Fruit fly (Drosophila melanogaster) whole organism, embryonic: ENCODE results near the gene zld.

Experiments
- Abd-B ChIP-seq: fragments of 200-800 bp; sonication (Bioruptor generic); optimal IDR thresholded peaks from 2 replicates; lab custom pipeline; 2018; ENCODE audit warnings: missing biosample characterization, mild to moderate bottlenecking, missing genetic modification characterization, moderate library complexity
- CG10147 ChIP-seq: fragments of 200-800 bp; sonication (Bioruptor generic); optimal IDR thresholded peaks from 2 replicates; lab custom pipeline; 2019; ENCODE audit warnings: missing biosample characterization, mild to moderate bottlenecking, missing genetic modification characterization, moderate library complexity
- CG10366 ChIP-seq: fragments of 200-800 bp; sonication (Bioruptor generic); IDR thresholded peaks from 2 replicates; pipeline ENCODE4 v1.3.6; 2022; ENCODE audit warnings: missing biosample characterization, missing genetic modification characterization
- CG10543 ChIP-seq: fragments of 200-800 bp; sonication (Bioruptor generic); optimal IDR thresholded peaks from 3 replicates; lab custom pipeline; 2017; ENCODE audit warnings: missing biosample characterization, mild to moderate bottlenecking, missing genetic modification characterization, moderate library complexity
- CG10959 ChIP-seq: fragments of 200-800 bp; sonication (Bioruptor generic); IDR thresholded peaks from 2 replicates; pipeline ENCODE4 v1.3.6; 2022; ENCODE audit warnings: missing biosample characterization, missing genetic modification characterization
- CG11456 ChIP-seq: fragments of 200-800 bp; sonication (Bioruptor generic); IDR thresholded peaks from 3 replicates; pipeline ENCODE4 v1.3.6; 2022; ENCODE audit warnings: missing biosample characterization, missing genetic modification characterization
- CG12942 ChIP-seq: fragments of 200-800 bp; sonication (Bioruptor generic); optimal IDR thresholded peaks from 3 replicates; lab custom pipeline; 2016; ENCODE audit warnings: missing biosample characterization, missing genetic modification characterization
- CG13287 ChIP-seq: fragments of 200-800 bp; sonication (Bioruptor generic); IDR thresholded peaks from 2 replicates; pipeline ENCODE4 v1.3.6; 2022; ENCODE audit warnings: missing biosample characterization, missing genetic modification characterization; ENCODE audit not compliant: partially characterized antibody
- CG13424 ChIP-seq: fragments of 200-800 bp; sonication (Bioruptor generic); optimal IDR thresholded peaks from 2 replicates; lab custom pipeline; 2019; ENCODE audit warnings: missing biosample characterization, mild to moderate bottlenecking, missing genetic modification characterization, moderate library complexity
- CG15514 ChIP-seq: fragments of 200-800 bp; sonication (Bioruptor generic); optimal IDR thresholded peaks from 3 replicates; lab custom pipeline; 2017; ENCODE audit warnings: missing biosample characterization, missing genetic modification characterization, mild to moderate bottlenecking, moderate library complexity, missing genetic modification reagents
- CG1603 ChIP-seq: fragments of 200-800 bp; sonication (Bioruptor generic); optimal IDR thresholded peaks from 2 replicates; lab custom pipeline; 2019; ENCODE audit warnings: missing biosample characterization, mild to moderate bottlenecking, missing genetic modification characterization, moderate library complexity
- CG1647 ChIP-seq: fragments of 200-800 bp; sonication (Bioruptor generic); optimal IDR thresholded peaks from 3 replicates; lab custom pipeline; 2016; ENCODE audit warnings: missing biosample characterization, missing genetic modification characterization
- CG16813 ChIP-seq: fragments of 200-800 bp; sonication (Bioruptor generic); IDR thresholded peaks from 3 replicates; pipeline ENCODE4 v1.3.6; 2022; ENCODE audit warnings: missing biosample characterization, missing genetic modification characterization; ENCODE audit not compliant: partially characterized antibody
- CG17612 ChIP-seq: fragments of 200-800 bp; sonication (Bioruptor generic); IDR thresholded peaks from 2 replicates; pipeline ENCODE4 v1.3.6; 2022; ENCODE audit warnings: missing biosample characterization, missing genetic modification characterization
- CG2875 ChIP-seq: fragments of 200-800 bp; sonication (Bioruptor generic); optimal IDR thresholded peaks from 2 replicates; lab custom pipeline; 2017; ENCODE audit warnings: missing biosample characterization, mild to moderate bottlenecking, missing genetic modification characterization, missing genetic modification reagents
- CG30020 ChIP-seq: fragments of 200-800 bp; optimal IDR thresholded peaks from 2 replicates; lab custom pipeline; 2019; ENCODE audit warnings: missing biosample characterization, mild to moderate bottlenecking, missing genetic modification characterization, moderate library complexity
- CG3065 ChIP-seq: fragments of 200-800 bp; sonication (Bioruptor generic); optimal IDR thresholded peaks from 2 replicates; lab custom pipeline; 2016; ENCODE audit warnings: missing biosample characterization, missing genetic modification characterization
- CG4360 ChIP-seq: fragments of 200-800 bp; sonication (Bioruptor generic); IDR thresholded peaks from 2 replicates; pipeline ENCODE4 v1.3.6; 2022; ENCODE audit warnings: missing biosample characterization, missing genetic modification characterization
- CG4424 ChIP-seq: fragments of 200-800 bp; sonication (Bioruptor generic); optimal IDR thresholded peaks from 3 replicates; lab custom pipeline; 2016; ENCODE audit warnings: missing biosample characterization, missing genetic modification characterization
- CHES-1-like ChIP-seq: fragments of 200-800 bp; sonication (Bioruptor generic); optimal IDR thresholded peaks from 2 replicates; lab custom pipeline; 2016; ENCODE audit warnings: missing biosample characterization, missing genetic modification characterization
- D19A ChIP-seq: fragments of 200-800 bp; optimal IDR thresholded peaks from 3 replicates; lab custom pipeline; 2019; ENCODE audit warnings: missing biosample characterization, mild to moderate bottlenecking, missing genetic modification characterization, moderate library complexity
- Dek ChIP-seq: fragments of 200-800 bp; sonication (Bioruptor generic); optimal IDR thresholded peaks from 3 replicates; lab custom pipeline; 2019; ENCODE audit warnings: missing biosample characterization, mild to moderate bottlenecking, missing genetic modification characterization, moderate library complexity
- Dip3 ChIP-seq: fragments of 200-800 bp; sonication (Bioruptor generic); optimal IDR thresholded peaks from 3 replicates; lab custom pipeline; 2016; ENCODE audit warnings: missing biosample characterization, missing genetic modification characterization
- Dp ChIP-seq: fragments of 200-800 bp; sonication (Bioruptor generic); optimal IDR thresholded peaks from 2 replicates; lab custom pipeline; 2018; ENCODE audit warnings: missing biosample characterization, mild to moderate bottlenecking, missing genetic modification characterization, moderate library complexity
- HHEX ChIP-seq: fragments of 200-800 bp; sonication (Bioruptor generic); optimal IDR thresholded peaks from 3 replicates; lab custom pipeline; 2017; ENCODE audit warnings: missing biosample characterization, mild to moderate bottlenecking, missing genetic modification characterization, missing genetic modification reagents
- HLHmδ ChIP-seq: fragments of 200-800 bp; sonication (Bioruptor generic); optimal IDR thresholded peaks from 2 replicates; lab custom pipeline; 2018; ENCODE audit warnings: missing biosample characterization, mild to moderate bottlenecking, missing genetic modification characterization, moderate library complexity
- NFAT ChIP-seq: fragments of 200-800 bp; sonication (Bioruptor generic); IDR thresholded peaks from 2 replicates; pipeline ENCODE4 v1.3.6; 2022; ENCODE audit warnings: missing biosample characterization, missing genetic modification characterization
- Ptx1 ChIP-seq: fragments of 200-800 bp; sonication (Bioruptor generic); IDR thresholded peaks from 2 replicates; pipeline ENCODE4 v1.3.6; 2022; ENCODE audit warnings: missing biosample characterization, missing genetic modification characterization
- Sin3A ChIP-seq: fragments of >200 bp; optimal IDR thresholded peaks from 2 replicates; lab custom pipeline; 2018
- Tbp ChIP-seq: fragments of >200 bp; optimal IDR thresholded peaks from 2 replicates; lab custom pipeline; 2018; ENCODE audit warnings: missing biosample characterization, missing genetic modification characterization
- Xbp1 ChIP-seq: fragments of 200-800 bp; sonication (Bioruptor generic); optimal IDR thresholded peaks from 3 replicates; lab custom pipeline; 2016; ENCODE audit warnings: missing biosample characterization, mild to moderate bottlenecking, missing genetic modification characterization
- amos ChIP-seq: fragments of 200-800 bp; sonication (Bioruptor generic); IDR thresholded peaks from 2 replicates; pipeline ENCODE4 v1.3.6; 2022; ENCODE audit warnings: missing biosample characterization, missing genetic modification characterization; ENCODE audit not compliant: partially characterized antibody
- ash1 ChIP-seq: fragments of 200-800 bp; sonication (Bioruptor generic); optimal IDR thresholded peaks from 2 replicates; lab custom pipeline; 2018; ENCODE audit warnings: missing biosample characterization, mild to moderate bottlenecking, missing genetic modification characterization
- br ChIP-seq: fragments of >200 bp; optimal IDR thresholded peaks from 2 replicates; lab custom pipeline; 2017
- cas ChIP-seq: fragments of 200-800 bp; sonication (Bioruptor generic); IDR thresholded peaks from 2 replicates; pipeline ENCODE4 v1.3.6; 2022; ENCODE audit warnings: missing biosample characterization, missing genetic modification characterization
- chinmo ChIP-seq: fragments of 200-800 bp; sonication (Bioruptor generic); IDR thresholded peaks from 4 replicates; pipeline ENCODE4 v1.3.6; 2022; ENCODE audit warnings: missing biosample characterization, missing genetic modification characterization; ENCODE audit not compliant: partially characterized antibody
- da ChIP-seq: fragments of 200-800 bp; sonication (Bioruptor generic); optimal IDR thresholded peaks from 2 replicates; lab custom pipeline; 2016; ENCODE audit warnings: missing biosample characterization, missing genetic modification characterization
- dmrt99B ChIP-seq: fragments of 200-800 bp; sonication (Bioruptor generic); optimal IDR thresholded peaks from 2 replicates; lab custom pipeline; 2018; ENCODE audit warnings: missing biosample characterization, mild to moderate bottlenecking, missing genetic modification characterization, moderate library complexity
- ewg ChIP-seq: fragments of 200-800 bp; sonication (Bioruptor generic); optimal IDR thresholded peaks from 3 replicates; lab custom pipeline; 2017; ENCODE audit warnings: mild to moderate bottlenecking, missing biosample characterization, missing genetic modification reagents, missing genetic modification characterization
- fd102C ChIP-seq: fragments of 200-800 bp; sonication (Bioruptor generic); optimal IDR thresholded peaks from 2 replicates; lab custom pipeline; 2018; ENCODE audit warnings: missing biosample characterization, mild to moderate bottlenecking, missing genetic modification characterization, moderate library complexity
- gt ChIP-seq: fragments of 200-800 bp; sonication (Bioruptor generic); IDR thresholded peaks from 2 replicates; pipeline ENCODE4 v1.3.6; 2022; ENCODE audit warnings: missing biosample characterization, missing genetic modification characterization
- ind ChIP-seq: fragments of 200-800 bp; sonication (Bioruptor generic); optimal IDR thresholded peaks from 3 replicates; lab custom pipeline; 2016; ENCODE audit warnings: missing biosample characterization, missing genetic modification characterization
- lbe ChIP-seq: fragments of 200-800 bp; sonication (Bioruptor generic); optimal IDR thresholded peaks from 2 replicates; lab custom pipeline; 2016; ENCODE audit warnings: missing biosample characterization, mild to moderate bottlenecking, missing genetic modification characterization
- lmd ChIP-seq: fragments of 200-800 bp; sonication (Bioruptor generic); IDR thresholded peaks from 2 replicates; pipeline ENCODE4 v1.3.6; 2022; ENCODE audit warnings: missing biosample characterization, missing genetic modification characterization
- psq ChIP-seq: fragments of 200-800 bp; sonication (Bioruptor generic); optimal IDR thresholded peaks from 2 replicates; lab custom pipeline; 2017; ENCODE audit warnings: missing biosample characterization, missing genetic modification characterization
- ro ChIP-seq: fragments of 200-800 bp; sonication (Bioruptor generic); IDR thresholded peaks from 2 replicates; pipeline ENCODE4 v1.3.6; 2022; ENCODE audit warnings: missing biosample characterization, missing genetic modification characterization
- salm ChIP-seq: fragments of 200-800 bp; sonication (Bioruptor generic); optimal IDR thresholded peaks from 2 replicates; lab custom pipeline; 2018; ENCODE audit warnings: missing biosample characterization, mild to moderate bottlenecking, missing genetic modification characterization
- unpg ChIP-seq: fragments of 200-800 bp; sonication (Bioruptor generic); optimal IDR thresholded peaks from 3 replicates; lab custom pipeline; 2018; ENCODE audit warnings: missing biosample characterization, mild to moderate bottlenecking, missing genetic modification characterization, moderate library complexity
- vvl ChIP-seq: fragments of 200-800 bp; sonication (Bioruptor generic); IDR thresholded peaks from 2 replicates; pipeline ENCODE4 v1.3.6; 2022; ENCODE audit warnings: missing biosample characterization, missing genetic modification characterization

Gene zld

dm6 chrX:19769821-19770519 is 13.4 kb downstream of the zld start (continued):
- TF ChIP-seq D19A (tag; lab: Kevin White, UChicago) (peak; percentile 46), vvl (GFP tag; lab: Robert Waterston, UW) (peak; percentile 41; the same call in 1 of the 2 replicates), CG1647 (GFP tag; lab: Kevin White, UChicago) (no peak), ind (no peak), cas (GFP tag; lab: Robert Waterston, UW) (no peak), CG2875 (peak; percentile 29), Xbp1 (peak; percentile 8), gt (no peak), CG30020 (tag; lab: Kevin White, UChicago) (no peak), Dek (tag; lab: Kevin White, UChicago) (no peak), ash1 (no peak), Dip3 (GFP tag; lab: Kevin White, UChicago) (no peak), Abd-B (GFP tag; lab: Kevin White, UChicago) (no peak), CG4360 (GFP tag; lab: Robert Waterston, UW) (peak; percentile 86), br (lab: Kevin White, UChicago) (no peak), fd102C (GFP tag; lab: Kevin White, UChicago) (peak; percentile 8), Dp (GFP tag; lab: Kevin White, UChicago) (no peak), HHEX (no peak), lbe (GFP tag; lab: Kevin White, UChicago) (peak; percentile 21), CG3065 (GFP tag; lab: Kevin White, UChicago) (peak; percentile 0), psq (GFP tag; lab: Kevin White, UChicago) (peak; percentile 43), amos (no peak), CG1603 (tag; lab: Kevin White, UChicago) (peak; percentile 37), ewg (no peak), CG10366 (GFP tag; lab: Robert Waterston, UW) (peak; percentile 18; the same call in 1 of the 2 replicates), da (GFP tag; lab: Kevin White, UChicago) (no peak), ro (GFP tag; lab: Robert Waterston, UW) (0 out of 2 replicates have a peak, but pooled peaks have one; percentile 10), CG4424 (GFP tag; lab: Kevin White, UChicago) (peak; percentile 65), unpg (GFP tag; lab: Kevin White, UChicago) (peak; percentile 54), CG15514 (GFP tag; lab: Kevin White, UChicago) (no peak), CHES-1-like (no peak), dmrt99B (tag; lab: Kevin White, UChicago) (peak; percentile 34), CG16813 (GFP tag; lab: Robert Waterston, UW) (no peak), Sin3A (no peak), Tbp (GFP tag; lab: Kevin White, UChicago) (no peak), CG10147 (no peak), CG11456 (GFP tag; lab: Robert Waterston, UW) (no peak), CG13424 (peak; percentile 13), CG12942 (no peak), HLHmδ (GFP tag; lab: Kevin White, UChicago) (no peak), CG10543 (GFP tag; lab: Kevin White, UChicago) (no peak), NFAT (GFP tag; lab: Robert Waterston, UW) (no peak), CG17612 (no peak), Ptx1 (peak; percentile 44), CG13287 (GFP tag; lab: Robert Waterston, UW) (no peak), CG10959 (0 out of 2 replicates have a peak, but pooled peaks have one; percentile 45), salm (tag; lab: Kevin White, UChicago) (no peak), chinmo (GFP tag; lab: Robert Waterston, UW) (no peak), lmd (GFP tag; lab: Robert Waterston, UW) (0 out of 2 replicates have a peak, but pooled peaks have one; percentile 37)
